Worm (Caenorhabditis elegans) whole organism, L2 larva: Measurements from ENCODE around the gene str-82.

Experiments used
- C34F6.9 ChIP-seq: fragments of 150-350 bp; optimal IDR thresholded peaks from 2 replicates; lab custom pipeline; 2014; ENCODE audit warnings: missing biosample characterization, missing genetic modification characterization
- ZK546.5 ChIP-seq: sonication (generic microtip); optimal IDR thresholded peaks from 2 replicates; lab custom pipeline; 2017; ENCODE audit warnings: missing biosample characterization, missing genetic modification characterization
- elt-1 ChIP-seq: fragments of 150-350 bp; optimal IDR thresholded peaks from 2 replicates; lab custom pipeline; 2014; ENCODE audit warnings: missing biosample characterization, missing genetic modification characterization
- lin-11 ChIP-seq: fragments of 150-350 bp; sonication (generic microtip); optimal IDR thresholded peaks from 2 replicates; lab custom pipeline; 2014; ENCODE audit warnings: missing biosample characterization, missing genetic modification characterization, inconsistent platforms, mixed read lengths
- lin-39 ChIP-seq: fragments of 150-350 bp; optimal IDR thresholded peaks from 2 replicates; lab custom pipeline; 2014; ENCODE audit warnings: missing biosample characterization, missing genetic modification reagents, missing genetic modification characterization
- lsy-2 ChIP-seq, 2 experiments: fragments of 150-350 bp in 1 of 2; sonication (generic microtip) in 1 of 2; optimal IDR thresholded peaks; 2 replicates each; lab custom pipeline; 2014 to 2017; ENCODE audit warnings: missing biosample characterization in 2 of 2, missing genetic modification characterization in 2 of 2
- mab-5 ChIP-seq: fragments of 150-350 bp; optimal IDR thresholded peaks from 2 replicates; lab custom pipeline; 2014; ENCODE audit warnings: missing biosample characterization, missing genetic modification characterization
- nhr-11 ChIP-seq: fragments of 150-350 bp; optimal IDR thresholded peaks from 2 replicates; lab custom pipeline; 2014; ENCODE audit warnings: missing biosample characterization, missing genetic modification characterization
- nhr-12 ChIP-seq: fragments of 150-350 bp; optimal IDR thresholded peaks from 2 replicates; lab custom pipeline; 2014; ENCODE audit warnings: missing biosample characterization, missing genetic modification characterization
- nhr-25 ChIP-seq: fragments of 150-350 bp; sonication (generic microtip); optimal IDR thresholded peaks from 3 replicates; lab custom pipeline; 2014; ENCODE audit warnings: missing biosample characterization, missing genetic modification characterization
- sma-9 ChIP-seq, 2 experiments: fragments of 150-350 bp in 1 of 2; sonication (generic microtip) in 1 of 2; optimal IDR thresholded peaks; 2 replicates each; lab custom pipeline; 2014 to 2016; ENCODE audit warnings: missing genetic modification characterization in 2 of 2, mild to moderate bottlenecking in 1 of 2, missing biosample characterization in 1 of 2, missing compliant biosample characterization in 1 of 2, missing genetic modification reagents in 1 of 2, moderate library complexity in 1 of 2
- unc-55 ChIP-seq: fragments of 150-350 bp; sonication (generic microtip); optimal IDR thresholded peaks from 3 replicates; lab custom pipeline; 2014; ENCODE audit warnings: missing biosample characterization, missing genetic modification reagents, missing genetic modification characterization
- ztf-11 ChIP-seq: sonication (generic microtip); optimal IDR thresholded peaks from 2 replicates; lab custom pipeline; 2017; ENCODE audit warnings: missing biosample characterization, missing genetic modification characterization

- TF ChIP-seq lin-39 (tag; lab: Kevin White, UChicago) (no peak), nhr-11 (tag; lab: Kevin White, UChicago) (no peak), C34F6.9 (tag; lab: Kevin White, UChicago) (no peak), lsy-2 (tag; optimal IDR thresholded peaks at IDR 0.05; lab: Kevin White, UChicago) (no peak), mab-5 (tag; lab: Kevin White, UChicago) (no peak), unc-55 (GFP tag; lab: Kevin White, UChicago) (no peak), ZK546.5 (tag; lab: Kevin White, UChicago) (no peak), ztf-11 (tag; lab: Kevin White, UChicago) (no peak), nhr-12 (tag; lab: Kevin White, UChicago) (no peak), lin-11 (tag; lab: Kevin White, UChicago) (no peak), sma-9 (GFP tag; optimal IDR thresholded peaks at IDR 0.05; lab: Kevin White, UChicago) (no peak), sma-9 (tag; optimal IDR thresholded peaks at IDR 0.05; lab: Kevin White, UChicago) (no peak), nhr-25 (tag; lab: Kevin White, UChicago) (no peak), elt-1 (tag; lab: Kevin White, UChicago) (no peak)
These were observed 14.6 kb downstream of the str-82 start, which contains the start of gene nlp-27 for ce11 chrV:3989070-3989469.
